Worm (Caenorhabditis elegans) whole organism, early embryonic: Measurements from ENCODE around the gene hmp-1.

Experiments
- B0310.2 ChIP-seq: sonication (generic microtip); optimal IDR thresholded peaks from 2 replicates; lab custom pipeline; 2016; ENCODE audit warnings: mild to moderate bottlenecking, missing genetic modification characterization, missing compliant biosample characterization
- ama-1 ChIP-seq: fragments of 150-350 bp; optimal IDR thresholded peaks from 2 replicates; lab custom pipeline; 2014
- ceh-13 ChIP-seq: fragments of 200-800 bp; sonication (Bioruptor generic); optimal IDR thresholded peaks from 2 replicates; lab custom pipeline; 2018; ENCODE audit warnings: mild to moderate bottlenecking, missing genetic modification characterization, missing compliant biosample characterization
- ceh-36 ChIP-seq: sonication (generic microtip); optimal IDR thresholded peaks from 2 replicates; lab custom pipeline; 2016; ENCODE audit warnings: missing genetic modification characterization, inconsistent platforms, missing compliant biosample characterization
- ets-7 ChIP-seq: sonication (generic microtip); optimal IDR thresholded peaks from 2 replicates; lab custom pipeline; 2016; ENCODE audit warnings: missing genotype, missing genetic modification characterization, missing compliant biosample characterization
- hmbx-1 ChIP-seq: sonication (generic microtip); optimal IDR thresholded peaks from 2 replicates; lab custom pipeline; 2016; ENCODE audit warnings: mild to moderate bottlenecking, missing genetic modification characterization, missing compliant biosample characterization
- sea-1 ChIP-seq: fragments of 200-800 bp; sonication (Bioruptor generic); conservative IDR thresholded peaks from 2 replicates; pipeline ENCODE4 v1.3.6; 2022; ENCODE audit warnings: missing genetic modification characterization, missing compliant biosample characterization

DNA sequence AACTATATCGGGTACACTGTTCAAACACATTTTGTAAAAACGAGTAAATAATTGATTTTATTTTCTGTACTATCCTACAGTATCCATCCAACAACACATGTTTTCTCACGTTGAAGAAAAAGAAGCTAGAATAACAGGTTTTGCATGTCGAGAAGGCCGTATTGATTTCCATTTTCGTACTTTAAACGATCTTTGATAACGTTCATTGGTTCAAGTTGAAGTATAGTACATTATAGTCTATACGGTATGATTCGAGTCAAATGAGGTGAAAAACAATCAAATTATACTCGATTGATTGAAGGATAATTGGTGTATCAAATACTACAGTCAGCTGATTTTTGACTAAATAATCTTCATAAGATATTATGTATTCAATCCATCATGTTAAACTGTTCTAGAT, 45.2 kb upstream of the hmp-1 start:
- TF ChIP-seq ets-7 (tag; lab: Kevin White, UChicago) (no peak), ama-1 (lab: Kevin White, UChicago) (no peak), sea-1 (GFP tag; lab: Robert Waterston, UW) (no peak), B0310.2 (tag; lab: Kevin White, UChicago) (no peak), ceh-13 (GFP tag; lab: Kevin White, UChicago) (no peak), ceh-36 (no peak), hmbx-1 (tag; lab: Kevin White, UChicago) (no peak)
